Worm (Caenorhabditis elegans): ENCODE results near the gene srx-7.

Gene srx-7

DNA sequence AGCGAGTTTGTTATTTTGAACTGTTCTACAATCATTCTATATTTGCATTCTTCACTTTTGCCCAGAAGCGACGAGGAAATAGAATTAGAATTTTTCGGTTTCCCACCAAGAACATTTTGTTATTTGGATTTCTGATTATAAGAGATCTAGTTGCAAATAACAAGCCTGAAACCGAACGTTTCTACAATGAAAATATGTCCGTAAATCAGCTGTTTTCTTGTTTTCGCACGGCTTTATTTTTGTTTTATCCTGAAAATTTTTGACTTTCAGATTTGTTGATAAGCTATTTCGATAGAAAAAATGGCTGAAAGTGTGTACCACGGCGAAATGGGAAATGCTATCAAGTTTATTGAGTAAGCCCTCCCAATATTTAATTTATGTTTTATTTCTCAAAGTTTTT, 32.4 kb upstream of the srx-7 start, which contains the start of gene srw-108:
srw-108 (plus strand) TSS at position 301 of the 400 bp plus-strand sequence.
- TF ChIP-seq lin-39 (tag; optimal IDR thresholded peaks at IDR 0.05) (no peak), aly-2 (tag; optimal IDR thresholded peaks at IDR 0.05) (no peak), ztf-11 (tag; optimal IDR thresholded peaks at IDR 0.05) (no peak), snpc-4 (tag; optimal IDR thresholded peaks at IDR 0.05) (no peak), nhr-77 (tag; optimal IDR thresholded peaks at IDR 0.05) (no peak), unc-39 (tag; optimal IDR thresholded peaks at IDR 0.05) (no peak), nhr-12 (tag; optimal IDR thresholded peaks at IDR 0.05) (no peak), ZK546.5 (tag; optimal IDR thresholded peaks at IDR 0.05) (no peak), mml-1 (tag; optimal IDR thresholded peaks at IDR 0.05) (no peak), mdl-1 (tag; optimal IDR thresholded peaks at IDR 0.05) (no peak), egl-5 (tag; optimal IDR thresholded peaks at IDR 0.05) (no peak), elt-1 (tag; optimal IDR thresholded peaks at IDR 0.05) (no peak), unc-62 (GFP tag; optimal IDR thresholded peaks at IDR 0.05) (no peak)

DNA sequence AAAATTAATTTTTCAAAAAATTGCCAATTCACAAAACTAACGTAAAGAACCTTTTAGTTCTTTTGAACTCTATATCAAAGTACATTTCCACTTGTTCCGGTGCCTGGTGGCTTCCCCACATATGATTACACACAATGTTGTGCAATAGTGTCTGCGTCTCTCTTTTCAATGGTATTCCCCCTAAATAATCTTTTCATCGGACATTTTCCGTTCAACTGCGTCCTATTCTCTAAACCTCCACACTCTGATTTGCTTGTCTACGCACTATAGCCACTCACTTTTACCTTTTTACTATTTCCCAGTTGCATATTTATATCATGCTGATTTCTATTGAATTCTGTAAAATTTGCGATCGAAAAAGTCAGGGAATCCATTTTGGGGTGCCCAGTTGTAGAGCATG, 27.9 kb upstream of the srx-7 start, which contains the start of gene nhr-58:
nhr-58 (plus strand) TSS at position 214 of the 400 bp plus-strand sequence.
- peak; percentile 90 for TF ChIP-seq pha-4 (tag; optimal IDR thresholded peaks at IDR 0.05)
- peak; percentile 66 for TF ChIP-seq nfya-1 (tag; optimal IDR thresholded peaks at IDR 0.05; ENCODE audit: insufficient read depth)
- peak; percentile 40 for TF ChIP-seq nhr-43 (tag; optimal IDR thresholded peaks at IDR 0.05; ENCODE audit: poor library complexity, severe bottlenecking)
- no peak for TF ChIP-seq daf-12 (tag; optimal IDR thresholded peaks at IDR 0.05)
- TF ChIP-seq egl-27 (tag; optimal IDR thresholded peaks at IDR 0.05), result peak; percentile 78
- no peak for TF ChIP-seq fkh-10 (GFP tag; optimal IDR thresholded peaks at IDR 0.05)
- TF ChIP-seq elt-2 (tag; optimal IDR thresholded peaks at IDR 0.05), result peak; percentile 86
- TF ChIP-seq nhr-23 (tag; optimal IDR thresholded peaks at IDR 0.05), result peak; percentile 68
- TF ChIP-seq elt-1 (tag; optimal IDR thresholded peaks at IDR 0.05), result peak; percentile 43
- peak; percentile 56 for TF ChIP-seq nhr-25 (tag; optimal IDR thresholded peaks at IDR 0.05)
- TF ChIP-seq ceh-16 (tag; optimal IDR thresholded peaks at IDR 0.05), result no peak
- peak; percentile 97 for TF ChIP-seq pqm-1 (tag; optimal IDR thresholded peaks at IDR 0.05)
- TF ChIP-seq mdl-1 (tag; optimal IDR thresholded peaks at IDR 0.05), result peak; percentile 49
- no peak for TF ChIP-seq skn-1 (tag; optimal IDR thresholded peaks at IDR 0.05)
- peak in 1 of 3 experiments; percentile 15 for TF ChIP-seq elt-3 (tag; optimal IDR thresholded peaks at IDR 0.05)
- no peak for TF ChIP-seq nhr-237 (tag; optimal IDR thresholded peaks at IDR 0.05)
- peak; percentile 85 for TF ChIP-seq jun-1 (tag; optimal IDR thresholded peaks at IDR 0.05)
- peak; percentile 29 for TF ChIP-seq lin-39 (tag; optimal IDR thresholded peaks at IDR 0.05)

DNA sequence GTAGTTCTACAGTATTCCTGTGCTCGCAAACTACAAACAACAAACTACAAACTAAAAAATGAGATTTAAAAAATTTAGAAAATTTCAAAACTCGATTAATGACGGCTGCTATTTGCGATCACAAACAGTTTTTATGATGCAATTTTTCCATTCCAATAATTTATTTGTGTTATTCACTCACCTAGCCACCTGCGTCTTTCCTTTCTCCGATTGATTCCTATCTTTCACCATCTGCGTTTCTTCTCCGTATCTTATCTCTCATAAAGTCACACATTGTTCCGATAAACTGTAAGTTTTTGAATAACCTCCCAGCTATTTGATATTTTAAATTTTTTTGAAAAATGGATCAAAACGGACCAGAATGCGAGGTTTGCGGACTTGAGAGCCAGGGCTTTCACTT, 25.8 kb upstream of the srx-7 start, which contains the start of gene nhr-132:
nhr-132 (plus strand) TSS at position 271 of the 400 bp plus-strand sequence.
- TF ChIP-seq snpc-4 (tag; optimal IDR thresholded peaks at IDR 0.05) (no peak), nhr-25 (tag; optimal IDR thresholded peaks at IDR 0.05) (peak; percentile 28), nhr-77 (tag; optimal IDR thresholded peaks at IDR 0.05) (no peak), fos-1 (tag; optimal IDR thresholded peaks at IDR 0.05) (no peak), egl-5 (tag; optimal IDR thresholded peaks at IDR 0.05) (peak; percentile 14), ZK546.5 (tag; optimal IDR thresholded peaks at IDR 0.05) (no peak), hmg-11 (tag; optimal IDR thresholded peaks at IDR 0.05) (peak; percentile 18), nhr-43 (tag; optimal IDR thresholded peaks at IDR 0.05; ENCODE audit: poor library complexity, severe bottlenecking) (no peak), daf-12 (tag; optimal IDR thresholded peaks at IDR 0.05) (no peak), zag-1 (tag; optimal IDR thresholded peaks at IDR 0.05) (no peak), R02D3.7 (tag; optimal IDR thresholded peaks at IDR 0.05) (no peak), nhr-237 (tag; optimal IDR thresholded peaks at IDR 0.05) (no peak), skn-1 (tag; optimal IDR thresholded peaks at IDR 0.05) (no peak), elt-2 (tag; optimal IDR thresholded peaks at IDR 0.05) (peak; percentile 60), ceh-82 (tag; optimal IDR thresholded peaks at IDR 0.05) (no peak), nhr-67 (tag; optimal IDR thresholded peaks at IDR 0.05) (no peak), nhr-28 (tag; optimal IDR thresholded peaks at IDR 0.05) (no peak), sea-2 (GFP tag; optimal IDR thresholded peaks at IDR 0.05) (no peak), ceh-9 (tag; optimal IDR thresholded peaks at IDR 0.05) (no peak), nhr-11 (tag; optimal IDR thresholded peaks at IDR 0.05) (no peak), ceh-28 (tag; optimal IDR thresholded peaks at IDR 0.05) (peak; percentile 53), jun-1 (tag; optimal IDR thresholded peaks at IDR 0.05) (no peak), pqm-1 (tag; optimal IDR thresholded peaks at IDR 0.05) (peak; percentile 73), mml-1 (tag; optimal IDR thresholded peaks at IDR 0.05) (no peak), egl-27 (tag; optimal IDR thresholded peaks at IDR 0.05) (no peak), nfya-1 (tag; optimal IDR thresholded peaks at IDR 0.05; ENCODE audit: insufficient read depth) (no peak), unc-39 (tag; optimal IDR thresholded peaks at IDR 0.05) (no peak), pha-4 (tag; optimal IDR thresholded peaks at IDR 0.05) (no peak), unc-62 (GFP tag; optimal IDR thresholded peaks at IDR 0.05) (no peak), nhr-76 (tag; optimal IDR thresholded peaks at IDR 0.05) (no peak), ztf-11 (tag; optimal IDR thresholded peaks at IDR 0.05) (no peak), nhr-23 (tag; optimal IDR thresholded peaks at IDR 0.05) (peak; percentile 27), tbx-2 (tag; optimal IDR thresholded peaks at IDR 0.05) (no peak), ceh-16 (tag; optimal IDR thresholded peaks at IDR 0.05) (no peak), lin-39 (tag; optimal IDR thresholded peaks at IDR 0.05) (no peak), ztf-4 (tag; optimal IDR thresholded peaks at IDR 0.05) (no peak), ama-1 (optimal IDR thresholded peaks at IDR 0.05) (no peak), elt-3 (tag; optimal IDR thresholded peaks at IDR 0.05) (peak in 1 of 3 experiments; percentile 58), elt-1 (tag; optimal IDR thresholded peaks at IDR 0.05) (no peak), fkh-2 (tag; optimal IDR thresholded peaks at IDR 0.05) (no peak), lsy-12 (tag; optimal IDR thresholded peaks at IDR 0.05) (no peak), mdl-1 (tag; optimal IDR thresholded peaks at IDR 0.05) (no peak), lin-15B (tag; optimal IDR thresholded peaks at IDR 0.05) (no peak)
